Worm (Caenorhabditis elegans) whole organism, L1 larva: ENCODE results near the gene Y43C5B.3.

ENCODE experiments used
- C04F5.9 ChIP-seq: sonication (generic microtip); optimal IDR thresholded peaks from 2 replicates; lab custom pipeline; 2016; ENCODE audit warnings: missing genetic modification characterization, missing compliant biosample characterization
- C34B4.2 ChIP-seq: sonication (generic microtip); optimal IDR thresholded peaks from 2 replicates; lab custom pipeline; 2017; ENCODE audit warnings: mild to moderate bottlenecking, missing genetic modification characterization, missing compliant biosample characterization
- Y116A8C.19 ChIP-seq: sonication (generic microtip); optimal IDR thresholded peaks from 2 replicates; lab custom pipeline; 2016; ENCODE audit warnings: missing compliant biosample characterization, missing genetic modification characterization, borderline replicate concordance
- aly-2 ChIP-seq: fragments of 150-350 bp; optimal IDR thresholded peaks from 2 replicates; lab custom pipeline; 2014; ENCODE audit warnings: missing biosample characterization, missing genetic modification characterization
- ama-1 ChIP-seq: fragments of 150-350 bp; optimal IDR thresholded peaks from 2 replicates; lab custom pipeline; 2014
- ceh-8 ChIP-seq: fragments of 200-800 bp; sonication (Bioruptor generic); optimal IDR thresholded peaks from 2 replicates; lab custom pipeline; 2018; ENCODE audit warnings: mild to moderate bottlenecking, missing genetic modification characterization, moderate library complexity, missing compliant biosample characterization
- ceh-82 ChIP-seq, 3 experiments: fragments of 150-350 bp in 1 of 3; sonication (generic microtip) in 2 of 3; optimal IDR thresholded peaks; 2 replicates each; lab custom pipeline; 2014 to 2017; ENCODE audit warnings: missing biosample characterization in 3 of 3, missing genetic modification characterization in 3 of 3
- ceh-90 ChIP-seq: sonication (generic microtip); optimal IDR thresholded peaks from 2 replicates; lab custom pipeline; 2016; ENCODE audit warnings: missing genetic modification characterization, missing compliant biosample characterization
- dpl-1 ChIP-seq, 3 experiments: fragments of 150-350 bp in 2 of 3; sonication (generic microtip) in 1 of 3; optimal IDR thresholded peaks; 2 replicates each; lab custom pipeline; 2014 to 2017; ENCODE audit warnings: missing biosample characterization in 3 of 3, missing genetic modification characterization in 3 of 3, missing genetic modification reagents in 3 of 3
- dsc-1 ChIP-seq: sonication (generic microtip); optimal IDR thresholded peaks from 2 replicates; lab custom pipeline; 2016; ENCODE audit warnings: mild to moderate bottlenecking, missing genetic modification characterization, missing compliant biosample characterization
- efl-1 ChIP-seq, 4 experiments: fragments of 150-350 bp; optimal IDR thresholded peaks in 3 of 4; peaks in 1 of 4; 1 replicate in 1 of 4; 2 replicates in 3 of 4; lab custom pipeline; 2014; ENCODE audit warnings: missing biosample characterization in 2 of 4, missing genetic modification characterization in 2 of 4, missing genetic modification reagents in 2 of 4
- egl-13 ChIP-seq: sonication (generic microtip); optimal IDR thresholded peaks from 2 replicates; lab custom pipeline; 2016; ENCODE audit warnings: missing genotype, missing genetic modification reagents, missing genetic modification characterization, missing compliant biosample characterization
- elt-3 ChIP-seq, 6 experiments: fragments of 150-350 bp in 1 of 6; sonication (generic microtip); optimal IDR thresholded peaks; 2 replicates each; lab custom pipeline; 2017 to 2018; ENCODE audit warnings: missing biosample characterization in 6 of 6, missing genetic modification characterization in 6 of 6, inconsistent platforms in 1 of 6
- fkh-10 ChIP-seq: sonication (generic microtip); optimal IDR thresholded peaks from 2 replicates; lab custom pipeline; 2017; ENCODE audit warnings: missing biosample characterization, missing genetic modification reagents, missing genetic modification characterization
- fkh-4 ChIP-seq: sonication (generic microtip); optimal IDR thresholded peaks from 2 replicates; lab custom pipeline; 2016; ENCODE audit warnings: missing compliant biosample characterization, missing genetic modification characterization, borderline replicate concordance
- fkh-8 ChIP-seq: sonication (generic microtip); optimal IDR thresholded peaks from 2 replicates; lab custom pipeline; 2016; ENCODE audit warnings: mild to moderate bottlenecking, missing genetic modification characterization, missing compliant biosample characterization
- hlh-17 ChIP-seq: fragments of 200-800 bp; sonication (Bioruptor generic); optimal IDR thresholded peaks from 2 replicates; lab custom pipeline; 2018; ENCODE audit warnings: missing genetic modification characterization, mild to moderate bottlenecking, missing compliant biosample characterization, moderate library complexity, borderline replicate concordance
- isw-1 ChIP-seq: fragments of 200-800 bp; sonication (Bioruptor generic); IDR thresholded peaks from 2 replicates; pipeline ENCODE4 v1.3.6; 2022; ENCODE audit warnings: missing genetic modification characterization, missing compliant biosample characterization
- lin-14 ChIP-seq: fragments of 200-800 bp; sonication (Bioruptor generic); optimal IDR thresholded peaks from 2 replicates; lab custom pipeline; 2018; ENCODE audit warnings: mild to moderate bottlenecking, missing genetic modification characterization, moderate library complexity, missing compliant biosample characterization
- lsy-2 ChIP-seq, 2 experiments: fragments of 150-350 bp; optimal IDR thresholded peaks; 2 replicates each; lab custom pipeline; 2014; ENCODE audit warnings: missing biosample characterization in 2 of 2, missing genetic modification characterization in 2 of 2
- mdl-1 ChIP-seq, 2 experiments: fragments of 150-350 bp; optimal IDR thresholded peaks; 2 replicates each; lab custom pipeline; 2014 to 2017; ENCODE audit warnings: missing biosample characterization in 2 of 2, missing genetic modification characterization in 2 of 2, inconsistent platforms in 1 of 2
- mep-1 ChIP-seq: fragments of 150-350 bp; optimal IDR thresholded peaks from 2 replicates; lab custom pipeline; 2014; ENCODE audit warnings: missing biosample characterization, missing genetic modification characterization
- nhr-19 ChIP-seq: fragments of 200-800 bp; sonication (Bioruptor generic); conservative IDR thresholded peaks from 2 replicates; pipeline ENCODE4 v1.3.6; 2022; ENCODE audit warnings: missing genetic modification characterization, missing compliant biosample characterization
- nhr-20 ChIP-seq: sonication (generic microtip); optimal IDR thresholded peaks from 2 replicates; lab custom pipeline; 2016; ENCODE audit warnings: mild to moderate bottlenecking, missing genetic modification characterization, missing compliant biosample characterization
- nhr-28 ChIP-seq: fragments of 150-350 bp; optimal IDR thresholded peaks from 2 replicates; lab custom pipeline; 2014; ENCODE audit warnings: missing biosample characterization, missing genetic modification characterization
- nhr-47 ChIP-seq: sonication (generic microtip); optimal IDR thresholded peaks from 2 replicates; lab custom pipeline; 2016; ENCODE audit warnings: mild to moderate bottlenecking, missing genetic modification characterization, moderate library complexity, missing compliant biosample characterization
- nhr-84 ChIP-seq: sonication (generic microtip); optimal IDR thresholded peaks from 2 replicates; lab custom pipeline; 2017; ENCODE audit warnings: missing biosample characterization, missing genetic modification characterization
- nhr-85 ChIP-seq: sonication (generic microtip); peaks from one replicate; lab custom pipeline; 2016; ENCODE audit warnings: missing genetic modification characterization, inconsistent platforms, missing compliant biosample characterization
- pax-3 ChIP-seq: fragments of 200-800 bp; sonication (Bioruptor generic); optimal IDR thresholded peaks from 2 replicates; lab custom pipeline; 2018; ENCODE audit warnings: mild to moderate bottlenecking, missing genetic modification characterization, moderate library complexity, missing compliant biosample characterization
- snpc-4 ChIP-seq: fragments of 150-350 bp; optimal IDR thresholded peaks from 2 replicates; lab custom pipeline; 2014; ENCODE audit warnings: missing biosample characterization, missing genetic modification characterization
- snu-23 ChIP-seq: sonication (generic microtip); optimal IDR thresholded peaks from 2 replicates; lab custom pipeline; 2016; ENCODE audit warnings: missing genetic modification characterization, missing compliant biosample characterization
- sup-37 ChIP-seq: fragments of 200-800 bp; sonication (Bioruptor generic); optimal IDR thresholded peaks from 2 replicates; lab custom pipeline; 2018; ENCODE audit warnings: mild to moderate bottlenecking, missing genetic modification characterization, missing compliant biosample characterization
- swsn-7 ChIP-seq: sonication (generic microtip); optimal IDR thresholded peaks from 2 replicates; lab custom pipeline; 2016; ENCODE audit warnings: missing genetic modification characterization, missing compliant biosample characterization
- tbx-2 ChIP-seq: sonication (generic microtip); optimal IDR thresholded peaks from 2 replicates; lab custom pipeline; 2016; ENCODE audit warnings: missing genetic modification characterization, missing compliant biosample characterization
- tlp-1 ChIP-seq: fragments of 150-350 bp; optimal IDR thresholded peaks from 2 replicates; lab custom pipeline; 2014; ENCODE audit warnings: missing biosample characterization, missing genetic modification characterization
- unc-86 ChIP-seq: sonication (generic microtip); optimal IDR thresholded peaks from 2 replicates; lab custom pipeline; 2016; ENCODE audit warnings: missing genetic modification characterization, missing compliant biosample characterization
- unc-98 ChIP-seq: fragments of 200-800 bp; sonication (Bioruptor generic); IDR thresholded peaks from 2 replicates; pipeline ENCODE4 v1.3.6; 2022; ENCODE audit warnings: missing genetic modification characterization, missing compliant biosample characterization
- xbp-1 ChIP-seq: sonication (generic microtip); optimal IDR thresholded peaks from 2 replicates; lab custom pipeline; 2016; ENCODE audit warnings: missing genetic modification characterization, missing compliant biosample characterization
- zag-1 ChIP-seq: fragments of 150-350 bp; optimal IDR thresholded peaks from 2 replicates; lab custom pipeline; 2014; ENCODE audit warnings: missing biosample characterization, missing genetic modification characterization
- zip-4 ChIP-seq: fragments of 200-800 bp; sonication (Bioruptor generic); optimal IDR thresholded peaks from 2 replicates; lab custom pipeline; 2018; ENCODE audit warnings: mild to moderate bottlenecking, missing genetic modification characterization, moderate library complexity, missing compliant biosample characterization
- ztf-4 ChIP-seq: fragments of 150-350 bp; optimal IDR thresholded peaks from 2 replicates; lab custom pipeline; 2014; ENCODE audit warnings: missing biosample characterization, missing genetic modification characterization

The Y43C5B.3 gene

DNA sequence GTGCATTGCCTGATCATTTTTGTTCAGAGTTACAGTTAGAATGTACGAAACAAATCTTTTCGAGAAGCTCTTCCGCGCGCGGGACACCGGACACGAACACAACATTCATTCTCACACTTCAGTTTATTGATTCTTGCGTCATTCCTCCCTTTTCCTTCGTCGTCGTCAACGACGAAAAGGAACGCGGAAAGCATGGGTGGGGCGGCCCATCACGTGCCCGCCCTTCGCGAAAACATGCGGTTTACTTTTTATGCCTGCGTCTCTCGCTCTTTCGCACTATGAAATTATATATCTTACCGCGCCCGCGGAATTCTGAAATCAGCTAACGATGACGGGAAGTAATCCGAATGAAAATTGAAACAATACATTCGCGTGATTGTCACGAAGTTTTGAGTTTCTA is 30.2 kb downstream of the Y43C5B.3 start (continued):
- peak; percentile 11 for TF ChIP-seq dsc-1
- TF ChIP-seq snpc-4: no peak
- peak; percentile 65 for TF ChIP-seq mep-1 (tag; lab: Kevin White, UChicago)
- TF ChIP-seq Y116A8C.19 (tag; lab: Kevin White, UChicago): no peak
- TF ChIP-seq C34B4.2 (tag; lab: Kevin White, UChicago): no peak
- no peak for TF ChIP-seq fkh-8
- TF ChIP-seq nhr-19 (GFP tag; lab: Robert Waterston, UW): peak; percentile 46
- no peak for TF ChIP-seq nhr-28 (tag; lab: Kevin White, UChicago)
- TF ChIP-seq snu-23: peak; percentile 61
- peak; percentile 34 for TF ChIP-seq swsn-7 (tag; lab: Kevin White, UChicago)
- TF ChIP-seq ama-1: no peak
- peak; percentile 10 for TF ChIP-seq unc-86 (tag; lab: Kevin White, UChicago)
- peak; percentile 85 for TF ChIP-seq lin-14
- peak; percentile 8 for TF ChIP-seq fkh-10 (GFP tag; lab: Kevin White, UChicago)
- peak; percentile 18; the same call in 1 of the 2 replicates for TF ChIP-seq isw-1 (GFP tag; lab: Robert Waterston, UW)
- TF ChIP-seq tlp-1: no peak
- TF ChIP-seq nhr-47 (tag; lab: Kevin White, UChicago): peak; percentile 55
- no peak for TF ChIP-seq fkh-4 (tag; lab: Kevin White, UChicago)
- peak in 1 of 6 experiments; percentile 48 for TF ChIP-seq elt-3 (tag; optimal IDR thresholded peaks at IDR 0.05; lab: Kevin White, UChicago)
- TF ChIP-seq unc-98 (GFP tag; lab: Robert Waterston, UW): no peak
- TF ChIP-seq nhr-84 (tag; lab: Kevin White, UChicago): no peak
- no peak for TF ChIP-seq hlh-17 (GFP tag; lab: Kevin White, UChicago)
- TF ChIP-seq xbp-1: peak; percentile 12
- TF ChIP-seq zip-4 (GFP tag; lab: Kevin White, UChicago): no peak
- TF ChIP-seq pax-3: peak; percentile 51
- TF ChIP-seq ztf-4 (tag; lab: Kevin White, UChicago): peak; percentile 36
- TF ChIP-seq ceh-90 (tag; lab: Kevin White, UChicago): no peak
- peak; percentile 60 for TF ChIP-seq nhr-20 (tag; lab: Kevin White, UChicago)
- peak; percentile 12 to 28 for TF ChIP-seq lsy-2 (tag; optimal IDR thresholded peaks at IDR 0.05; lab: Kevin White, UChicago)
- TF ChIP-seq egl-13 (tag; lab: Kevin White, UChicago): peak; percentile 40

- TF ChIP-seq dpl-1 (GFP tag; optimal IDR thresholded peaks at IDR 0.05; lab: Kevin White, UChicago): no peak
- no peak for TF ChIP-seq xbp-1
- peak; percentile 14 for TF ChIP-seq ceh-90 (tag; lab: Kevin White, UChicago)
- peak; percentile 5 for TF ChIP-seq aly-2
- TF ChIP-seq efl-1 (optimal IDR thresholded peaks at IDR 0.05; lab: Kevin White, UChicago): no peak
- peak in 1 of 2 experiments; percentile 81 for TF ChIP-seq efl-1 (GFP tag; optimal IDR thresholded peaks at IDR 0.05 in 1 of 2; lab: Kevin White, UChicago)
These were observed 30.6 kb downstream of the Y43C5B.3 start for ce11 chrIV:10381035-10381434.

DNA sequence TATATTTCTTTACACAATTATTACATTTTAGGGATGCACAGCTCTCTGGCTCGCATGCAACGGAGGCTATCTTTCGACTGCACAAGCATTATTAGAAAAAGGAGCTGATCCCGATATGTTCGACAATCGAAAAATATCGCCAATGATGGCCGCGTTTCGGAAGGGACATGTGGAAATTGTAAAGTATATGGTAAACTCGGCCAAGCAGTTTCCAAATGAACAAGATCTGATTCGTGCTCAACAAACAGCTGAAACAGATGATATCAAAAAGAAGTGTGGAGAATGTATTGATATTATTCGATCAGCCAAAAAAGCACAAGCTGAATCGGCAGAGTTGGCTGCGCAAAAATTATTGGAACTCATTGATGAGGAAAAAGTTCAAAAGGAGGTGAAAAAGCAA is 32.5 kb downstream of the Y43C5B.3 start:
- TF ChIP-seq tlp-1 (no peak), nhr-85 (tag; lab: Kevin White, UChicago) (no peak), zag-1 (no peak), sup-37 (GFP tag; lab: Kevin White, UChicago) (no peak), tbx-2 (no peak), hlh-17 (GFP tag; lab: Kevin White, UChicago) (no peak), swsn-7 (tag; lab: Kevin White, UChicago) (no peak), efl-1 (optimal IDR thresholded peaks at IDR 0.05; lab: Kevin White, UChicago) (no peak), efl-1 (GFP tag; optimal IDR thresholded peaks at IDR 0.05 in 1 of 2; lab: Kevin White, UChicago) (no peak), mdl-1 (tag; optimal IDR thresholded peaks at IDR 0.05; lab: Kevin White, UChicago) (no peak), C04F5.9 (tag; lab: Kevin White, UChicago) (no peak), ama-1 (no peak), zip-4 (GFP tag; lab: Kevin White, UChicago) (no peak), ceh-82 (tag; optimal IDR thresholded peaks at IDR 0.05; lab: Kevin White, UChicago) (no peak), ceh-8 (GFP tag; lab: Kevin White, UChicago) (no peak), snpc-4 (no peak), elt-3 (tag; optimal IDR thresholded peaks at IDR 0.05; lab: Kevin White, UChicago) (no peak), isw-1 (GFP tag; lab: Robert Waterston, UW) (no peak)
